Fruit fly (Drosophila melanogaster) whole organism, adult: ENCODE measurements around the gene CG9682.

Experiments used
- CG33017 ChIP-seq: fragments of 200-800 bp; sonication (Bioruptor generic); optimal IDR thresholded peaks from 2 replicates; lab custom pipeline; 2018; ENCODE audit warnings: missing biosample characterization, mild to moderate bottlenecking, missing genetic modification characterization, moderate library complexity
- Clk ChIP-seq: fragments of 200-800 bp; sonication (Bioruptor generic); optimal IDR thresholded peaks from 2 replicates; lab custom pipeline; 2017; ENCODE audit warnings: missing biosample characterization, missing genetic modification characterization
- Crg-1 ChIP-seq: fragments of 200-800 bp; sonication (Bioruptor generic); optimal IDR thresholded peaks from 2 replicates; lab custom pipeline; 2016; ENCODE audit warnings: missing biosample characterization, missing genetic modification characterization
- Mnt ChIP-seq: fragments of 200-800 bp; sonication (Bioruptor generic); optimal IDR thresholded peaks from 2 replicates; lab custom pipeline; 2016; ENCODE audit warnings: missing biosample characterization, mild to moderate bottlenecking, missing genetic modification characterization
- bab1 ChIP-seq: fragments of 200-800 bp; sonication (Bioruptor generic); optimal IDR thresholded peaks from 3 replicates; lab custom pipeline; 2019; ENCODE audit warnings: missing biosample characterization, mild to moderate bottlenecking, missing genetic modification characterization, moderate library complexity
- cnc ChIP-seq, 2 experiments: fragments of >200 bp; optimal IDR thresholded peaks; 2 replicates each; lab custom pipeline; 2017
- ovo ChIP-seq: fragments of 200-800 bp; sonication (Bioruptor generic); optimal IDR thresholded peaks from 2 replicates; lab custom pipeline; 2016; ENCODE audit warnings: missing biosample characterization, missing genetic modification characterization

- TF ChIP-seq cnc (optimal IDR thresholded peaks at IDR 0.05; lab: Kevin White, UChicago) (no peak), Mnt (GFP tag; lab: Kevin White, UChicago) (no peak), CG33017 (no peak), Crg-1 (GFP tag; lab: Kevin White, UChicago) (no peak), Clk (no peak), bab1 (GFP tag; lab: Kevin White, UChicago) (no peak), ovo (GFP tag; lab: Kevin White, UChicago) (no peak)
These were observed 18.0 kb downstream of the CG9682 start for dm6 chr3R:30268733-30269132.
